Fruit fly (Drosophila melanogaster) whole organism, wandering third instar larva: Measurements from ENCODE around the gene f.

Source experiments
- Abd-B ChIP-seq: fragments of >200 bp; optimal IDR thresholded peaks from 2 replicates; lab custom pipeline; 2017; ENCODE audit warnings: missing biosample characterization, missing genetic modification characterization
- Jra ChIP-seq: sonication (Bioruptor generic); optimal IDR thresholded peaks from 2 replicates; lab custom pipeline; 2016; ENCODE audit warnings: missing biosample characterization, missing genetic modification characterization
- Sp1 ChIP-seq: fragments of 200-800 bp; sonication (Bioruptor generic); optimal IDR thresholded peaks from 3 replicates; lab custom pipeline; 2019; ENCODE audit warnings: missing biosample characterization, mild to moderate bottlenecking, missing genetic modification characterization, moderate library complexity
- psq ChIP-seq: fragments of 200-800 bp; sonication (Bioruptor generic); optimal IDR thresholded peaks from 3 replicates; lab custom pipeline; 2017; ENCODE audit warnings: missing biosample characterization, mild to moderate bottlenecking, missing genetic modification characterization, moderate library complexity

DNA sequence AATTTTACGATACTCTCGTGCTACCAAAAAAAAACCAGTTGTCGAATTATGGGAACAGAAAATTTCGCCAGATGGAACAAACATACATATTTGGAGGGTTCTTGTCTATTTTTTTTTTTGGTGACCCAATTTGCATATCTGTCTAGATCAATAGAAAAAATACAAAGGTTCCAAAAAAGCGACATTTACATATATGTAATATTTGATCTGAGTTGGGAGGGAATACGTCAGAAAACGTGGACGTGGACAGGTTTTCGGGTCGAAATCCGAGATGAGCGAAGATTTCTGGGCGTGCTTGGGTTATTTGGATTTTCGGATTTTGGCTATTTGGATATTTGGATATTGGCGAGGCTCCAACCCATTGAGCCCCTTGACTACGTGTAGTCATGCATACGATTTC is 27.7 kb upstream of the f start:
- TF ChIP-seq Jra (no peak), psq (GFP tag; lab: Kevin White, UChicago) (no peak), Abd-B (GFP tag; lab: Kevin White, UChicago) (no peak), Sp1 (GFP tag; lab: Kevin White, UChicago) (no peak)
